1 fruit fly cellular context compared by ENCODE assay signal in the genomic region with DNA sequence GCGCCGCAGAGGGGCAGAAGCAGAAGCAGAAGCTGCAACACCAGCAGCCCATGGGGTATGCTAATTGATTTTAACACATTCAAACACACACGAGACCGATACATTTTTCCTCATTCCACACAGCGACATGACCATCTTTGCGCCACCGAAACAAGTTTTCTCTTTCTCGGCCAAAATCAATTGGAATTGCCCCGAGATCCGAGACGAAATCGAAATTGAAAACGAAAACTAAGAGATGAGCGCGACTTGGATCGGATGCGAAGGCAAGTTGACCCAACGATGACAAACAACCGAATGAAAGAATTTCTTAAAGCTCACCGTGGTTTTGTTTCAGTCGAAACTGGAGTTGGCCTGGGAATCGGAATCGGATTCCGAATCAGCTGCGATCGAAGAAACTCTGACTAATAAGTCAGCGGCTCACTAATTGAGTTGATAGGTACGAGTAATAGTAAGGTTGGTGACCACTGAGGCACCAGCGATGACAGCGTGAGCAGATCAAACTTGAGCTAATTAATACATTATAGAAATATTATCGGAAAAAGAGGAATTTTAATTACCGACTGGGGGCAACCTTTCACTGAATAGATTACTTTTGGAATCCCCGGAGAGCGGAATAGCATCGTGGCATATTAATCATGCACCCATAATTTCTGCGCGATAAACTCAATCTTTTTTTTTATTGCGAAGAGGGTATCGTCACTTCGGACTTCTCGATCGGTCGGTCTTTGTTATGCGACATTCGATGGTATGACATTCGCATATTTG.
TF ChIP-seq lines count a peak whose summit lies in the region.

Gene CG11619, minus strand, starts transcription at position 269 of the 765 bp plus-strand sequence.

TF ChIP-seq in whole organism, prepupa, 60 proteins besides CTCF, POLR2A, EP300 and RAD21 (continued from another document):
- TF ChIP-seq Met (GFP tag; optimal IDR thresholded peaks at IDR 0.05; lab: Kevin White, UChicago) (peak; percentile 30), CG6854 (GFP tag; optimal IDR thresholded peaks at IDR 0.05; lab: Kevin White, UChicago) (no peak), fd85E (GFP tag; optimal IDR thresholded peaks at IDR 0.05; lab: Kevin White, UChicago) (no peak), Hr39 (GFP tag; optimal IDR thresholded peaks at IDR 0.05; lab: Kevin White, UChicago) (peak; percentile 35), lz (GFP tag; optimal IDR thresholded peaks at IDR 0.05; lab: Kevin White, UChicago) (no peak), Sox14 (GFP tag; optimal IDR thresholded peaks at IDR 0.05; lab: Kevin White, UChicago) (no peak), Eip75B (GFP tag; optimal IDR thresholded peaks at IDR 0.05; lab: Kevin White, UChicago) (peak; percentile 4), dac (GFP tag; optimal IDR thresholded peaks at IDR 0.05; lab: Kevin White, UChicago) (no peak), CG6276 (GFP tag; optimal IDR thresholded peaks at IDR 0.05; lab: Kevin White, UChicago) (no peak), CG31627 (GFP tag; optimal IDR thresholded peaks at IDR 0.05; lab: Kevin White, UChicago) (peak; percentile 14), OdsH (GFP tag; optimal IDR thresholded peaks at IDR 0.05; lab: Kevin White, UChicago) (no peak), CG11902 (GFP tag; optimal IDR thresholded peaks at IDR 0.05; lab: Kevin White, UChicago) (no peak), Eip93F (GFP tag; optimal IDR thresholded peaks at IDR 0.05; lab: Kevin White, UChicago) (no peak), Blimp-1 (GFP tag; optimal IDR thresholded peaks at IDR 0.05; lab: Kevin White, UChicago) (peak; percentile 83), pdm3 (GFP tag; optimal IDR thresholded peaks at IDR 0.05; lab: Kevin White, UChicago) (peak; percentile 15), CG16779 (tag; optimal IDR thresholded peaks at IDR 0.05; lab: Kevin White, UChicago) (no peak), Eip78C (GFP tag; lab: Kevin White, UChicago) (peak; percentile 76), dsx (GFP tag; optimal IDR thresholded peaks at IDR 0.05; lab: Kevin White, UChicago; ENCODE audit: poor library complexity, severe bottlenecking) (no peak), eg (GFP tag; IDR thresholded peaks at IDR 0.05; lab: Robert Waterston, UW) (no peak), Hr38 (GFP tag; optimal IDR thresholded peaks at IDR 0.05; lab: Kevin White, UChicago) (no peak), Ets96B (tag; optimal IDR thresholded peaks at IDR 0.05; lab: Kevin White, UChicago) (no peak), fkh (GFP tag; optimal IDR thresholded peaks at IDR 0.05; lab: Kevin White, UChicago) (no peak), CG3032 (tag; optimal IDR thresholded peaks at IDR 0.05; lab: Kevin White, UChicago) (no peak), Gug (GFP tag; IDR thresholded peaks at IDR 0.05; lab: Robert Waterston, UW) (no peak), CG11762 (GFP tag; optimal IDR thresholded peaks at IDR 0.05; lab: Kevin White, UChicago; ENCODE audit: insufficient read depth) (no peak), CG10669 (GFP tag; optimal IDR thresholded peaks at IDR 0.05; lab: Kevin White, UChicago) (no peak), CG15336 (GFP tag; IDR thresholded peaks at IDR 0.05; lab: Robert Waterston, UW) (no peak)
